Fruit fly (Drosophila melanogaster) whole organism, embryonic: ENCODE measurements around the gene CG42751.

Source experiments
- Asciz ChIP-seq: fragments of 200-800 bp; sonication (Bioruptor generic); optimal IDR thresholded peaks from 2 replicates; lab custom pipeline; 2017; ENCODE audit warnings: missing biosample characterization, mild to moderate bottlenecking, missing genetic modification characterization, missing genetic modification reagents
- Awh ChIP-seq: fragments of 200-800 bp; sonication (Bioruptor generic); IDR thresholded peaks from 2 replicates; pipeline ENCODE4, ENCODE4 v1.3.6; 2022; ENCODE audit warnings: missing biosample characterization, missing genetic modification characterization
- Blimp-1 ChIP-seq: fragments of 200-800 bp; sonication (Bioruptor generic); optimal IDR thresholded peaks from 3 replicates; lab custom pipeline; 2018; ENCODE audit warnings: missing biosample characterization, missing genetic modification characterization, mild to moderate bottlenecking, moderate library complexity, missing genetic modification reagents
- CG10147 ChIP-seq: fragments of 200-800 bp; sonication (Bioruptor generic); optimal IDR thresholded peaks from 2 replicates; lab custom pipeline; 2019; ENCODE audit warnings: missing biosample characterization, mild to moderate bottlenecking, missing genetic modification characterization, moderate library complexity
- CG10565 ChIP-seq: fragments of 200-800 bp; sonication (Bioruptor generic); optimal IDR thresholded peaks from 3 replicates; lab custom pipeline; 2016; ENCODE audit warnings: missing biosample characterization, mild to moderate bottlenecking, missing genetic modification characterization
- CG11093 ChIP-seq: fragments of 200-800 bp; sonication (Bioruptor generic); IDR thresholded peaks from 3 replicates; pipeline ENCODE4 v1.3.6; 2022; ENCODE audit warnings: missing biosample characterization, missing genetic modification characterization
- CG11504 ChIP-seq: fragments of 200-800 bp; sonication (Bioruptor generic); optimal IDR thresholded peaks from 3 replicates; lab custom pipeline; 2019; ENCODE audit warnings: missing biosample characterization, mild to moderate bottlenecking, missing genetic modification characterization, moderate library complexity
- CG11696 ChIP-seq: fragments of 200-800 bp; sonication (Bioruptor generic); IDR thresholded peaks from 2 replicates; pipeline ENCODE4 v1.3.6; 2022; ENCODE audit warnings: missing biosample characterization, missing genetic modification characterization
- CG12942 ChIP-seq: fragments of 200-800 bp; sonication (Bioruptor generic); optimal IDR thresholded peaks from 3 replicates; lab custom pipeline; 2016; ENCODE audit warnings: missing biosample characterization, missing genetic modification characterization
- CG13296 ChIP-seq: fragments of 200-800 bp; sonication (Bioruptor generic); optimal IDR thresholded peaks from 3 replicates; lab custom pipeline; 2018; ENCODE audit warnings: missing biosample characterization, mild to moderate bottlenecking, missing genetic modification characterization
- CG13424 ChIP-seq: fragments of 200-800 bp; sonication (Bioruptor generic); optimal IDR thresholded peaks from 2 replicates; lab custom pipeline; 2019; ENCODE audit warnings: missing biosample characterization, mild to moderate bottlenecking, missing genetic modification characterization, moderate library complexity
- CG13624 ChIP-seq: fragments of 200-800 bp; sonication (Bioruptor generic); optimal IDR thresholded peaks from 2 replicates; lab custom pipeline; 2016; ENCODE audit warnings: missing biosample characterization, missing genetic modification characterization
- CG13894 ChIP-seq: fragments of 200-800 bp; sonication (Bioruptor generic); optimal IDR thresholded peaks from 3 replicates; lab custom pipeline; 2018; ENCODE audit warnings: missing biosample characterization, mild to moderate bottlenecking, missing genetic modification characterization, moderate library complexity
- CG14014 ChIP-seq: fragments of 200-800 bp; sonication (Bioruptor generic); IDR thresholded peaks from 2 replicates; pipeline ENCODE4 v1.3.6; 2022; ENCODE audit warnings: missing biosample characterization, missing genetic modification characterization
- CG14441 ChIP-seq: fragments of 200-800 bp; sonication (Bioruptor generic); IDR thresholded peaks from 2 replicates; pipeline ENCODE4 v1.3.6; 2022; ENCODE audit warnings: missing biosample characterization, missing genetic modification characterization
- CG15514 ChIP-seq: fragments of 200-800 bp; sonication (Bioruptor generic); optimal IDR thresholded peaks from 3 replicates; lab custom pipeline; 2017; ENCODE audit warnings: missing biosample characterization, missing genetic modification characterization, mild to moderate bottlenecking, moderate library complexity, missing genetic modification reagents
- CG32772 ChIP-seq: fragments of 200-800 bp; sonication (Bioruptor generic); IDR thresholded peaks from 2 replicates; pipeline ENCODE4 v1.3.6; 2022; ENCODE audit warnings: missing biosample characterization, missing genetic modification characterization
- CG3847 ChIP-seq: fragments of 200-800 bp; sonication (Bioruptor generic); IDR thresholded peaks from 2 replicates; pipeline ENCODE4 v1.3.6; 2022; ENCODE audit warnings: missing biosample characterization, missing genetic modification characterization
- CG4707 ChIP-seq: fragments of 200-800 bp; sonication (Bioruptor generic); optimal IDR thresholded peaks from 2 replicates; lab custom pipeline; 2018; ENCODE audit warnings: missing biosample characterization, mild to moderate bottlenecking, missing genetic modification characterization, moderate library complexity
- CG7745 ChIP-seq: fragments of 200-800 bp; sonication (Bioruptor generic); optimal IDR thresholded peaks from 2 replicates; lab custom pipeline; 2018; ENCODE audit warnings: missing biosample characterization, mild to moderate bottlenecking, missing genetic modification characterization, moderate library complexity
- CG7839 ChIP-seq: fragments of 200-800 bp; sonication (Bioruptor generic); optimal IDR thresholded peaks from 3 replicates; lab custom pipeline; 2018; ENCODE audit warnings: missing biosample characterization, mild to moderate bottlenecking, missing genetic modification characterization, moderate library complexity
- CoRest ChIP-seq: fragments of 200-800 bp; sonication (Bioruptor generic); optimal IDR thresholded peaks from 3 replicates; lab custom pipeline; 2018; ENCODE audit warnings: missing biosample characterization, mild to moderate bottlenecking, missing genetic modification characterization, moderate library complexity
- Ets97D ChIP-seq: fragments of 200-800 bp; sonication (Bioruptor generic); optimal IDR thresholded peaks from 3 replicates; lab custom pipeline; 2016; ENCODE audit warnings: missing biosample characterization, missing genetic modification characterization
- Gug ChIP-seq: fragments of 200-800 bp; sonication (Bioruptor generic); IDR thresholded peaks from 4 replicates; pipeline ENCODE4 v1.3.6; 2022; ENCODE audit warnings: missing biosample characterization, missing genetic modification characterization
- HLH54F ChIP-seq: fragments of 200-800 bp; sonication (Bioruptor generic); optimal IDR thresholded peaks from 3 replicates; lab custom pipeline; 2016; ENCODE audit warnings: missing biosample characterization, missing genetic modification characterization
- Hmx ChIP-seq: fragments of 200-800 bp; sonication (Bioruptor generic); optimal IDR thresholded peaks from 2 replicates; lab custom pipeline; 2016; ENCODE audit warnings: missing biosample characterization, missing genetic modification characterization
- Mrtf ChIP-seq: fragments of 200-800 bp; sonication (Bioruptor generic); IDR thresholded peaks from 3 replicates; pipeline ENCODE4 v1.3.6; 2022; ENCODE audit warnings: missing biosample characterization, missing genetic modification characterization
- NC2β ChIP-seq: fragments of 200-800 bp; sonication (Bioruptor generic); optimal IDR thresholded peaks from 2 replicates; lab custom pipeline; 2016; ENCODE audit warnings: missing biosample characterization, missing genetic modification characterization
- NfI ChIP-seq: fragments of 200-800 bp; sonication (Bioruptor generic); optimal IDR thresholded peaks from 3 replicates; lab custom pipeline; 2018; ENCODE audit warnings: missing biosample characterization, mild to moderate bottlenecking, missing genetic modification characterization, moderate library complexity
- Rx ChIP-seq: fragments of 200-800 bp; sonication (Bioruptor generic); IDR thresholded peaks from 2 replicates; pipeline ENCODE4 v1.3.6; 2022; ENCODE audit warnings: missing biosample characterization, missing genetic modification characterization
- Scr ChIP-seq: fragments of 200-800 bp; sonication (Bioruptor generic); IDR thresholded peaks from 2 replicates; pipeline ENCODE4 v1.3.6; 2022; ENCODE audit warnings: missing biosample characterization, missing genetic modification characterization; ENCODE audit not compliant: partially characterized antibody
- Xbp1 ChIP-seq: fragments of 200-800 bp; sonication (Bioruptor generic); optimal IDR thresholded peaks from 3 replicates; lab custom pipeline; 2016; ENCODE audit warnings: missing biosample characterization, mild to moderate bottlenecking, missing genetic modification characterization
- Xrp1 ChIP-seq: fragments of 200-800 bp; sonication (Bioruptor generic); IDR thresholded peaks from 2 replicates; pipeline ENCODE4 v1.3.6; 2022; ENCODE audit warnings: missing biosample characterization, missing genetic modification characterization
- al ChIP-seq: fragments of 200-800 bp; sonication (Bioruptor generic); IDR thresholded peaks from 2 replicates; pipeline ENCODE4 v1.3.6; 2022; ENCODE audit warnings: missing biosample characterization, missing genetic modification characterization
- bab2 ChIP-seq: fragments of 200-800 bp; sonication (Bioruptor generic); optimal IDR thresholded peaks from 2 replicates; lab custom pipeline; 2016; ENCODE audit warnings: missing biosample characterization, missing genetic modification characterization
- chn ChIP-seq: fragments of 200-800 bp; sonication (Bioruptor generic); optimal IDR thresholded peaks from 2 replicates; lab custom pipeline; 2016; ENCODE audit warnings: missing biosample characterization, missing genetic modification characterization
- corto ChIP-seq: fragments of 200-800 bp; sonication (Bioruptor generic); optimal IDR thresholded peaks from 2 replicates; lab custom pipeline; 2016; ENCODE audit warnings: missing biosample characterization, mild to moderate bottlenecking, missing genetic modification characterization, moderate library complexity
- crol ChIP-seq: fragments of 200-800 bp; sonication (Bioruptor generic); IDR thresholded peaks from 2 replicates; pipeline ENCODE4 v1.3.6; 2022; ENCODE audit warnings: missing biosample characterization, missing genetic modification characterization
- dmrt11E ChIP-seq: fragments of 200-800 bp; sonication (Bioruptor generic); optimal IDR thresholded peaks from 3 replicates; lab custom pipeline; 2018; ENCODE audit warnings: missing biosample characterization, mild to moderate bottlenecking, missing genetic modification characterization, moderate library complexity
- emc ChIP-seq: fragments of 200-800 bp; sonication (Bioruptor generic); optimal IDR thresholded peaks from 2 replicates; lab custom pipeline; 2016; ENCODE audit warnings: missing biosample characterization, missing genetic modification characterization
- fd3F ChIP-seq: fragments of 200-800 bp; sonication (Bioruptor generic); optimal IDR thresholded peaks from 2 replicates; lab custom pipeline; 2018; ENCODE audit warnings: missing biosample characterization, mild to moderate bottlenecking, missing genetic modification characterization, moderate library complexity
- gsb-n ChIP-seq: fragments of 200-800 bp; sonication (Bioruptor generic); optimal IDR thresholded peaks from 3 replicates; lab custom pipeline; 2018; ENCODE audit warnings: missing biosample characterization, mild to moderate bottlenecking, missing genetic modification characterization
- jumu ChIP-seq: fragments of 200-800 bp; sonication (Bioruptor generic); optimal IDR thresholded peaks from 3 replicates; lab custom pipeline; 2016; ENCODE audit warnings: missing biosample characterization, missing genetic modification characterization
- ken ChIP-seq: fragments of 200-800 bp; sonication (Bioruptor generic); IDR thresholded peaks from 3 replicates; pipeline ENCODE4 v1.3.6; 2022; ENCODE audit warnings: missing biosample characterization, missing genetic modification characterization
- lilli ChIP-seq: fragments of 200-800 bp; sonication (Bioruptor generic); optimal IDR thresholded peaks from 3 replicates; lab custom pipeline; 2016; ENCODE audit warnings: missing biosample characterization, missing genetic modification characterization
- lmd ChIP-seq: fragments of 200-800 bp; sonication (Bioruptor generic); IDR thresholded peaks from 2 replicates; pipeline ENCODE4 v1.3.6; 2022; ENCODE audit warnings: missing biosample characterization, missing genetic modification characterization
- ranshi ChIP-seq: fragments of 200-800 bp; sonication (Bioruptor generic); IDR thresholded peaks from 2 replicates; pipeline ENCODE4 v1.3.6; 2022; ENCODE audit warnings: missing biosample characterization, missing genetic modification characterization
- slbo ChIP-seq: fragments of 200-800 bp; sonication (Bioruptor generic); IDR thresholded peaks from 2 replicates; pipeline ENCODE4 v1.3.6; 2022; ENCODE audit warnings: missing biosample characterization, missing genetic modification characterization
- sr ChIP-seq: fragments of 200-800 bp; sonication (Bioruptor generic); IDR thresholded peaks from 3 replicates; pipeline ENCODE4 v1.3.6; 2022; ENCODE audit warnings: missing biosample characterization, missing genetic modification characterization
- tio ChIP-seq: fragments of 200-800 bp; sonication (Bioruptor generic); optimal IDR thresholded peaks from 2 replicates; lab custom pipeline; 2017; ENCODE audit warnings: missing biosample characterization, missing genetic modification characterization, inconsistent platforms
- yki ChIP-seq: fragments of >200 bp; optimal IDR thresholded peaks from 3 replicates; lab custom pipeline; 2018

CG42751 gene

dm6 chr2L:11902483-11902882 is 49.3 kb downstream of the CG42751 start (continued):
- peak; percentile 40 for TF ChIP-seq CG7839 (tag; lab: Kevin White, UChicago)
- peak; percentile 49; the same call in 1 of the 2 replicates for TF ChIP-seq CG14441 (GFP tag; lab: Robert Waterston, UW)
- 0 out of 3 replicates have a peak, but pooled peaks have one; percentile 12 for TF ChIP-seq ken (GFP tag; lab: Robert Waterston, UW)
- 0 out of 2 replicates have a peak, but pooled peaks have one; percentile 31 for TF ChIP-seq Xrp1
- TF ChIP-seq sr (GFP tag; lab: Robert Waterston, UW): no peak
- TF ChIP-seq HLH54F (GFP tag; lab: Kevin White, UChicago): no peak
- no peak for TF ChIP-seq Ets97D (GFP tag; lab: Kevin White, UChicago)
- peak; percentile 39; the same call in 1 of the 2 replicates for TF ChIP-seq ranshi (GFP tag; lab: Robert Waterston, UW)
- TF ChIP-seq CG7745 (tag; lab: Kevin White, UChicago): no peak
- peak; percentile 19 for TF ChIP-seq CoRest (tag; lab: Kevin White, UChicago)
- peak; percentile 36 for TF ChIP-seq CG10147 (GFP tag; lab: Kevin White, UChicago)
- no peak for TF ChIP-seq Hmx (GFP tag; lab: Kevin White, UChicago)
- TF ChIP-seq lmd (GFP tag; lab: Robert Waterston, UW): peak; percentile 35; the same call in 1 of the 2 replicates
- no peak for TF ChIP-seq CG12942
- TF ChIP-seq lilli (GFP tag; lab: Kevin White, UChicago): peak; percentile 51
- TF ChIP-seq dmrt11E: no peak
- peak; percentile 6 for TF ChIP-seq Xbp1 (GFP tag; lab: Kevin White, UChicago)
- TF ChIP-seq gsb-n (tag; lab: Kevin White, UChicago): no peak
- TF ChIP-seq al: no peak
- no peak for TF ChIP-seq crol (GFP tag; lab: Robert Waterston, UW)
- TF ChIP-seq slbo (GFP tag; lab: Robert Waterston, UW): peak; percentile 71
- TF ChIP-seq CG13424: peak; percentile 25
- no peak for TF ChIP-seq Scr (GFP tag; lab: Robert Waterston, UW)
- TF ChIP-seq CG4707 (GFP tag; lab: Kevin White, UChicago): no peak
- TF ChIP-seq Gug (GFP tag; lab: Robert Waterston, UW): 0 out of 4 replicates have a peak, but pooled peaks have one; percentile 14
- TF ChIP-seq Asciz: peak; percentile 3
- TF ChIP-seq CG13296 (GFP tag; lab: Kevin White, UChicago): no peak
- 0 out of 2 replicates have a peak, but pooled peaks have one; percentile 55 for TF ChIP-seq CG14014 (GFP tag; lab: Robert Waterston, UW)
- TF ChIP-seq NC2β: no peak
- TF ChIP-seq Awh: peak; percentile 45; the same call in 1 of the 2 replicates
- no peak for TF ChIP-seq CG13894
- TF ChIP-seq tio (GFP tag; lab: Kevin White, UChicago): no peak
- peak; percentile 30 for TF ChIP-seq fd3F (GFP tag; lab: Kevin White, UChicago)
- TF ChIP-seq Mrtf (GFP tag; lab: Robert Waterston, UW): peak; percentile 41; the same call in 1 of the 3 replicates
- TF ChIP-seq CG15514 (GFP tag; lab: Kevin White, UChicago): peak; percentile 23
- TF ChIP-seq CG11093 (GFP tag; lab: Robert Waterston, UW): no peak
- TF ChIP-seq CG32772 (GFP tag; lab: Robert Waterston, UW): peak; percentile 51; the same call in 1 of the 2 replicates
- 0 out of 2 replicates have a peak, but pooled peaks have one; percentile 16 for TF ChIP-seq CG3847 (GFP tag; lab: Robert Waterston, UW)
- peak; percentile 34 for TF ChIP-seq NfI
- TF ChIP-seq chn (GFP tag; lab: Kevin White, UChicago): no peak
- no peak for TF ChIP-seq emc (GFP tag; lab: Kevin White, UChicago)
- TF ChIP-seq CG11504 (tag; lab: Kevin White, UChicago): peak; percentile 40
- TF ChIP-seq Rx: peak; percentile 50
- TF ChIP-seq Blimp-1 (GFP tag; lab: Kevin White, UChicago): no peak
- no peak for TF ChIP-seq jumu (GFP tag; lab: Kevin White, UChicago)
- TF ChIP-seq bab2 (GFP tag; lab: Kevin White, UChicago): no peak
- no peak for TF ChIP-seq CG13624
- TF ChIP-seq CG10565 (GFP tag; lab: Kevin White, UChicago): no peak
- TF ChIP-seq yki (lab: Kevin White, UChicago): no peak
- no peak for TF ChIP-seq CG11696 (GFP tag; lab: Robert Waterston, UW)
- TF ChIP-seq corto (GFP tag; lab: Kevin White, UChicago): no peak
